Fruit fly (Drosophila melanogaster): ENCODE results near the gene CG1409.

CG1409 gene

DNA sequence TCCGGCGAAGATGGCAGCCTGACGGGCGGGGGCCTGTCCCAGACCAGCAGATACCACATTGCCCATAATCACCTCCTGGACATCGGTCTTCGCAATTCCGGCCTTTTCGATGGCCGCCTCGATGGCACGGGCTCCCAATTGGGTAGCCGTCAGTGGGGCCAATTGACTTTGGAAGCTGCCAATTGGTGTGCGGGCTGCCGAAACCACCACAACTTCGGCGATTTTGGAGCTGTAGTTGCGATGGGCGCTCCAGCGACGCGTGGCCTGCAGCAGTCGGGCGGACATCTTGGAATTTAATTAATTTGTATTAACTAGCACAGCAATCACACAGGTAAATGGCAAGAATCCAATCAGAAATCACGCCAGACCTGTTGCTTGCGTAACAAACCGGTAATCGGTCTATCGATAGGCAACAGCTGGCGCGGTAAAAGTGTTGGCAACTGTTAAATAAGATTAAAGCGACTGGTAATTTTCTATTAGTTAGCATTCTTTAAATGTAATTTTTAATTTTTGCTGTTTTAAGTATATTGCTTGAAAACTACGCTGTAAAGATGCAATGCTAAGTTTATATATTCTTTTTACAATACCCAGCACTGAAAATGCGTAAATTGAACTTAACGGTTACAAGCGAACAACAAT is 30.5 kb downstream of the CG1409 start, which contains the start of gene Acat1 (continued):
- TF ChIP-seq en (GFP tag; optimal IDR thresholded peaks at IDR 0.05) (peak; percentile 18), CG12391 (tag; optimal IDR thresholded peaks at IDR 0.05) (peak; percentile 75), Hmr (GFP tag; optimal IDR thresholded peaks at IDR 0.05) (peak; percentile 59), Abd-B (GFP tag; optimal IDR thresholded peaks at IDR 0.05) (peak; percentile 12), trh (GFP tag; optimal IDR thresholded peaks at IDR 0.05) (no peak), CG10267 (tag; optimal IDR thresholded peaks at IDR 0.05) (peak; percentile 90), z (GFP tag; IDR thresholded peaks at IDR 0.05) (no peak), otp (GFP tag; IDR thresholded peaks at IDR 0.05) (peak; percentile 50; the same call in 1 of the 3 replicates), MBD-R2 (GFP tag; IDR thresholded peaks at IDR 0.05) (peak; percentile 60; the same call in 1 of the 2 replicates), E2f2 (GFP tag; IDR thresholded peaks at IDR 0.05) (peak; percentile 49; the same call in 1 of the 2 replicates), CG6689 (GFP tag; IDR thresholded peaks at IDR 0.05) (peak; percentile 66), CG2129 (GFP tag; IDR thresholded peaks at IDR 0.05; ENCODE audit: partially characterized antibody) (no peak), H2.0 (GFP tag; IDR thresholded peaks at IDR 0.05) (peak; percentile 26; the same call in 1 of the 2 replicates), zen2 (GFP tag; IDR thresholded peaks at IDR 0.05; ENCODE audit: partially characterized antibody) (no peak), Ptx1 (GFP tag; IDR thresholded peaks at IDR 0.05) (peak; percentile 72), CG9727 (GFP tag; optimal IDR thresholded peaks at IDR 0.05) (peak; percentile 59), CG9437 (GFP tag; optimal IDR thresholded peaks at IDR 0.05) (peak; percentile 47), stwl (tag; optimal IDR thresholded peaks at IDR 0.05) (peak; percentile 87), cato (GFP tag; optimal IDR thresholded peaks at IDR 0.05; ENCODE audit: borderline replicate concordance) (peak; percentile 12), CG4820 (GFP tag; optimal IDR thresholded peaks at IDR 0.05) (peak; percentile 34), sisA (GFP tag; IDR thresholded peaks at IDR 0.05) (peak; percentile 51), Dp (GFP tag; optimal IDR thresholded peaks at IDR 0.05) (peak; percentile 35), CG11093 (GFP tag; IDR thresholded peaks at IDR 0.05) (no peak), lmd (GFP tag; IDR thresholded peaks at IDR 0.05) (0 out of 2 replicates have a peak, but pooled peaks have one; percentile 31), Dbx (GFP tag; IDR thresholded peaks at IDR 0.05) (peak; percentile 22; the same call in 1 of the 3 replicates), Mrtf (GFP tag; IDR thresholded peaks at IDR 0.05) (no peak), chinmo (GFP tag; IDR thresholded peaks at IDR 0.05; ENCODE audit: partially characterized antibody) (0 out of 4 replicates have a peak, but pooled peaks have one; percentile 56), Med (GFP tag) (peak; percentile 94), Meics (GFP tag; optimal IDR thresholded peaks at IDR 0.05) (peak; percentile 52), D19A (tag; optimal IDR thresholded peaks at IDR 0.05) (peak; percentile 46), Nf-YA (GFP tag; IDR thresholded peaks at IDR 0.05) (0 out of 2 replicates have a peak, but pooled peaks have one; percentile 11), CG12155 (GFP tag; optimal IDR thresholded peaks at IDR 0.05) (peak; percentile 65), dpn (GFP tag; optimal IDR thresholded peaks at IDR 0.05) (peak; percentile 44 to 64), sens-2 (GFP tag; IDR thresholded peaks at IDR 0.05) (peak; percentile 27; the same call in 1 of the 2 replicates), CG18619 (GFP tag; optimal IDR thresholded peaks at IDR 0.05) (peak; percentile 15), az2 (GFP tag; optimal IDR thresholded peaks at IDR 0.05) (peak; percentile 49), ab (GFP tag; optimal IDR thresholded peaks at IDR 0.05) (no peak), zfh2 (GFP tag; optimal IDR thresholded peaks at IDR 0.05) (peak; percentile 77), tx (GFP tag; optimal IDR thresholded peaks at IDR 0.05) (peak; percentile 44), CG3995 (GFP tag; optimal IDR thresholded peaks at IDR 0.05) (peak; percentile 39), zen (tag; optimal IDR thresholded peaks at IDR 0.05) (peak; percentile 34), Ssrp (tag; optimal IDR thresholded peaks at IDR 0.05) (peak; percentile 18), CG1233 (GFP tag; optimal IDR thresholded peaks at IDR 0.05) (peak; percentile 33), CG10565 (GFP tag; optimal IDR thresholded peaks at IDR 0.05) (no peak), CG17361 (GFP tag; IDR thresholded peaks at IDR 0.05) (no peak), CG2199 (GFP tag; IDR thresholded peaks at IDR 0.05) (0 out of 3 replicates have a peak, but pooled peaks have one; percentile 15), Jarid2 (GFP tag; optimal IDR thresholded peaks at IDR 0.05) (peak; percentile 12), CG9609 (GFP tag; optimal IDR thresholded peaks at IDR 0.05) (peak; percentile 34), Asciz (GFP tag; optimal IDR thresholded peaks at IDR 0.05) (peak; percentile 56)

Data from whole organism, embryonic.